Fruit fly (Drosophila melanogaster): Measurements from ENCODE around the gene Oct-TyrR.
A peak's percentile ranks its signal among the peaks of the same experiment; 100 is the strongest.

Gene Oct-TyrR

DNA sequence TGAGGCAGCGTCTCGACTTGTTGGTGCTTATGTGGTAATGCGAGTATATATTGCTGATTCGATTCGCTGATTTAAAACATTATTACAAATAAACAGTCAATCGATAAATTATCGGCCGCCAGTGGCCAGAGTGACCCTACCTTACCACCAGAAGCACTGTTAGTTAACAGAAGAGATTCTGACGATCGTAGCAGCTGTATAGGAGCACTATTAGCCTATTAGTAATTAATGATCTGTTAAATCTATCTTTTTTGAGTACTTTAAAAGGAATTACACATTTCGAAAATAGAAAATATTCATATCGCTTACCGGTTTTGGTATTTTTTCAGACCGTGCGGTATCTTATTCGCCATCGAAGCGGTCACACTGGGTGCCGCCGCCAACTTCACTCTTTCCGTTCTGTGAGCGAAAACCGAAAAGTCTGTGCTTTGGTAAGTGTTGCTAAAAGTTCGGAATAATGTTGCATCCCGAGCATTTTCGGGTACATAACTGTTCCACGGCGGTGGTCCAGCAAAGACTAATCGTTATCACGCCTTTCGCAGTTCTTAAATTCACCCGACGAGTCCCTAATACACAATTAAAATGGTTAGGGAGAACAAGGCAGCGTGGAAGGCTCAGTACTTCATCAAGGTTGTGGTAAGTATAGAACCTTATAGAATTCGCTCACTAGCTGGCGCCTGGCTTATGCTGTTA lies 41.0 kb downstream of the Oct-TyrR start, which contains the start of the genes CG7130 and RpLP0 (continued):
- TF ChIP-seq fru (GFP tag; optimal IDR thresholded peaks at IDR 0.05): peak; percentile 87
- TF ChIP-seq foxo (GFP tag; optimal IDR thresholded peaks at IDR 0.05): peak; percentile 21 to 82
- TF ChIP-seq Abd-B (GFP tag; optimal IDR thresholded peaks at IDR 0.05): no peak
- no peak for TF ChIP-seq dl (GFP tag; optimal IDR thresholded peaks at IDR 0.05; ENCODE audit: insufficient read depth in 1 of 2, partially characterized antibody in 2 of 2)
- TF ChIP-seq Hr83 (GFP tag; optimal IDR thresholded peaks at IDR 0.05; ENCODE audit: poor library complexity, severe bottlenecking): peak; percentile 95
- TF ChIP-seq woc (GFP tag; optimal IDR thresholded peaks at IDR 0.05): peak; percentile 38

DNA sequence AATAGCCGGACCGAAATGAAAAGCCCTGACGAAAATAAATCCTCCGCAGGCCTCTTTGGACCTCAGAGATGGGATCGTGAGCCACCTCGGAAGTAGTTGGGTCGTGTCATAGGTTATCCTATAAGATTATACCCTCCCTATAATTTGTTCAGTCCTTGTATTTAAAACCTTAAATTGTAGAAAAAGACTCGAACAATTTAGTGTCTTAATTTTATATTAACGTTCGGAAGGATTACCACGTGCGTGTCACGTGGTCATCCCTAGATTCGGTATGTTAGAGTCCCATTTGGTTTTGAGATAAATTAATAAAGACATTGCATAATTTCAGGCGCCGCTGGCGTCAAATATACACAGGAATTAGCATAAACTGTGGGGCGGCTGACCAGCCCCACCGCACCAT lies 43.3 kb downstream of the Oct-TyrR start:
- TF ChIP-seq CG32264 (GFP tag; optimal IDR thresholded peaks at IDR 0.05) (peak; percentile 36), dmrt93B (GFP tag; optimal IDR thresholded peaks at IDR 0.05) (peak; percentile 32), Abd-B (GFP tag; optimal IDR thresholded peaks at IDR 0.05) (no peak), Hr78 (GFP tag; optimal IDR thresholded peaks at IDR 0.05) (no peak), Myc (optimal IDR thresholded peaks at IDR 0.05) (peak; percentile 52), Sp1 (GFP tag; optimal IDR thresholded peaks at IDR 0.05) (peak; percentile 66), sage (GFP tag; optimal IDR thresholded peaks at IDR 0.05) (no peak), HLH106 (tag; optimal IDR thresholded peaks at IDR 0.05) (peak; percentile 66), foxo (GFP tag; optimal IDR thresholded peaks at IDR 0.05) (peak in 1 of 2 experiments; percentile 80), CrebA (GFP tag; optimal IDR thresholded peaks at IDR 0.05; ENCODE audit: borderline replicate concordance) (no peak), dsf (GFP tag; optimal IDR thresholded peaks at IDR 0.05; ENCODE audit: borderline replicate concordance) (no peak), Hr83 (GFP tag; optimal IDR thresholded peaks at IDR 0.05; ENCODE audit: poor library complexity, severe bottlenecking) (no peak), OdsH (GFP tag; optimal IDR thresholded peaks at IDR 0.05) (peak; percentile 74), N (GFP tag; optimal IDR thresholded peaks at IDR 0.05) (peak; percentile 46), sv (GFP tag; optimal IDR thresholded peaks at IDR 0.05) (no peak), Rel (GFP tag; optimal IDR thresholded peaks at IDR 0.05) (no peak), Rel (tag; optimal IDR thresholded peaks at IDR 0.05) (no peak), pan (optimal IDR thresholded peaks at IDR 0.05) (no peak), Jra (GFP tag; optimal IDR thresholded peaks at IDR 0.05) (peak; percentile 56), woc (GFP tag; optimal IDR thresholded peaks at IDR 0.05) (peak; percentile 79), rgr (GFP tag; optimal IDR thresholded peaks at IDR 0.05) (peak; percentile 83), fru (GFP tag; optimal IDR thresholded peaks at IDR 0.05) (peak; percentile 79), Mio (GFP tag; optimal IDR thresholded peaks at IDR 0.05) (no peak), br (GFP tag; optimal IDR thresholded peaks at IDR 0.05) (peak; percentile 78), Dif (GFP tag; optimal IDR thresholded peaks at IDR 0.05; ENCODE audit: partially characterized antibody) (no peak), psq (GFP tag; optimal IDR thresholded peaks at IDR 0.05) (peak; percentile 62), dl (GFP tag; optimal IDR thresholded peaks at IDR 0.05; ENCODE audit: insufficient read depth in 1 of 2, partially characterized antibody in 2 of 2) (no peak), GATAd (GFP tag; optimal IDR thresholded peaks at IDR 0.05) (no peak), CG9705 (GFP tag; optimal IDR thresholded peaks at IDR 0.05) (no peak), Hnf4 (GFP tag; optimal IDR thresholded peaks at IDR 0.05) (peak; percentile 66), h (GFP tag; optimal IDR thresholded peaks at IDR 0.05) (peak; percentile 77), Dfd (GFP tag; optimal IDR thresholded peaks at IDR 0.05) (no peak), jim (GFP tag; optimal IDR thresholded peaks at IDR 0.05) (no peak), tai (GFP tag; optimal IDR thresholded peaks at IDR 0.05) (no peak), lola (GFP tag; optimal IDR thresholded peaks at IDR 0.05) (no peak), usp (GFP tag; optimal IDR thresholded peaks at IDR 0.05) (no peak), brk (GFP tag; optimal IDR thresholded peaks at IDR 0.05) (no peak), ey (GFP tag; optimal IDR thresholded peaks at IDR 0.05) (peak; percentile 60), Vsx2 (GFP tag; optimal IDR thresholded peaks at IDR 0.05; ENCODE audit: partially characterized antibody) (no peak)

Measured in whole organism, wandering third instar larva.